Worm (Caenorhabditis elegans): ENCODE data around the gene ZK637.12.

The ZK637.12 gene

ce11 chrIII:8955536-8955935, 31.5 kb downstream of the ZK637.12 start:
- TF ChIP-seq sptf-1 (tag; optimal IDR thresholded peaks at IDR 0.05) (no peak), snpc-4 (tag; optimal IDR thresholded peaks at IDR 0.05) (no peak), hlh-1 (tag; optimal IDR thresholded peaks at IDR 0.05) (no peak), pha-4 (tag; optimal IDR thresholded peaks at IDR 0.05) (no peak), ztf-11 (tag; optimal IDR thresholded peaks at IDR 0.05) (no peak)

ce11 chrIII:8956146-8956646, 32.2 kb downstream of the ZK637.12 start, which contains the start of the genes ZK643.5 and ZK643.2:
ZK643.5 (minus strand) TSS chrIII:8956196.
ZK643.2 (plus strand) TSS chrIII:8956540.
- TF ChIP-seq hlh-1 (tag; optimal IDR thresholded peaks at IDR 0.05) (no peak), lsy-2 (tag; optimal IDR thresholded peaks at IDR 0.05) (peak; percentile 94), pha-4 (tag; optimal IDR thresholded peaks at IDR 0.05) (peak; percentile 15), ces-1 (GFP tag; optimal IDR thresholded peaks at IDR 0.05) (peak; percentile 64), lin-13 (tag; optimal IDR thresholded peaks at IDR 0.05) (peak; percentile 23), ceh-39 (tag; optimal IDR thresholded peaks at IDR 0.05) (peak; percentile 97), cnd-1 (tag; optimal IDR thresholded peaks at IDR 0.05) (no peak), mep-1 (tag; optimal IDR thresholded peaks at IDR 0.05) (peak; percentile 69)

- TF ChIP-seq M03D4.4 (tag; optimal IDR thresholded peaks at IDR 0.05) = no peak
- TF ChIP-seq mep-1 (tag; optimal IDR thresholded peaks at IDR 0.05) = no peak
- TF ChIP-seq lin-32 (GFP tag; optimal IDR thresholded peaks at IDR 0.05) = no peak
- no peak for TF ChIP-seq unc-39 (tag; optimal IDR thresholded peaks at IDR 0.05)
- peak; percentile 29 for TF ChIP-seq zip-8 (tag; optimal IDR thresholded peaks at IDR 0.05)
- no peak for TF ChIP-seq blmp-1 (tag; optimal IDR thresholded peaks at IDR 0.05)
These were observed 36.6 kb downstream of the ZK637.12 start, which contains the start of gene ZK643.6 for ce11 chrIII:8960664-8961063. ZK643.6 (minus strand) TSS chrIII:8960764.

ce11 chrIII:8961993-8962392, 38.0 kb downstream of the ZK637.12 start, which contains the start of gene grl-25:
grl-25 (plus strand) TSS chrIII:8962293.
- TF ChIP-seq snpc-4 (tag; optimal IDR thresholded peaks at IDR 0.05) = no peak
- no peak for TF ChIP-seq mab-5 (tag; optimal IDR thresholded peaks at IDR 0.05)
- TF ChIP-seq lin-13 (tag; optimal IDR thresholded peaks at IDR 0.05) = no peak
- no peak for TF ChIP-seq bed-3 (GFP tag; optimal IDR thresholded peaks at IDR 0.05)
- TF ChIP-seq elt-1 (tag; optimal IDR thresholded peaks at IDR 0.05; ENCODE audit: borderline replicate concordance, insufficient read depth) = no peak
- no peak for TF ChIP-seq unc-120 (tag; optimal IDR thresholded peaks at IDR 0.05; ENCODE audit: poor library complexity, severe bottlenecking)
- no peak for TF ChIP-seq hlh-1 (tag; optimal IDR thresholded peaks at IDR 0.05)
- no peak for TF ChIP-seq ceh-39 (tag; optimal IDR thresholded peaks at IDR 0.05)
- TF ChIP-seq drap-1 (GFP tag; optimal IDR thresholded peaks at IDR 0.05) = no peak
- no peak for TF ChIP-seq nhr-28 (tag; optimal IDR thresholded peaks at IDR 0.05)
- no peak for TF ChIP-seq nhr-2 (tag; optimal IDR thresholded peaks at IDR 0.05)
- no peak for TF ChIP-seq unc-62 (GFP tag; optimal IDR thresholded peaks at IDR 0.05)
- no peak for TF ChIP-seq unc-39 (tag; optimal IDR thresholded peaks at IDR 0.05)
- no peak for TF ChIP-seq sem-2 (GFP tag; optimal IDR thresholded peaks at IDR 0.05)
- no peak for TF ChIP-seq ceh-83 (GFP tag; optimal IDR thresholded peaks at IDR 0.05)
- no peak for TF ChIP-seq nhr-76 (tag; optimal IDR thresholded peaks at IDR 0.05)
- TF ChIP-seq lsy-2 (tag; optimal IDR thresholded peaks at IDR 0.05) = no peak

ce11 chrIII:8962475-8962874, 38.4 kb downstream of the ZK637.12 start:
- TF ChIP-seq sptf-1 (tag; optimal IDR thresholded peaks at IDR 0.05) (peak; percentile 21), unc-39 (tag; optimal IDR thresholded peaks at IDR 0.05) (no peak), pha-4 (tag; optimal IDR thresholded peaks at IDR 0.05) (no peak), cnd-1 (tag; optimal IDR thresholded peaks at IDR 0.05) (peak; percentile 40), elt-3 (tag; optimal IDR thresholded peaks at IDR 0.05) (no peak)

ce11 chrIII:8964684-8965283, 40.7 kb downstream of the ZK637.12 start:
- TF ChIP-seq unc-120 (tag; optimal IDR thresholded peaks at IDR 0.05; ENCODE audit: poor library complexity, severe bottlenecking) (no peak), nhr-237 (tag; optimal IDR thresholded peaks at IDR 0.05) (no peak), zip-8 (tag; optimal IDR thresholded peaks at IDR 0.05) (no peak), mab-5 (tag; optimal IDR thresholded peaks at IDR 0.05) (no peak), M03D4.4 (tag; optimal IDR thresholded peaks at IDR 0.05) (no peak), sem-2 (GFP tag; optimal IDR thresholded peaks at IDR 0.05) (no peak), ceh-43 (GFP tag; optimal IDR thresholded peaks at IDR 0.05) (no peak), elt-3 (tag; optimal IDR thresholded peaks at IDR 0.05) (no peak), drap-1 (GFP tag; optimal IDR thresholded peaks at IDR 0.05) (no peak), ceh-39 (tag; optimal IDR thresholded peaks at IDR 0.05) (no peak), ceh-83 (GFP tag; optimal IDR thresholded peaks at IDR 0.05) (no peak), bed-3 (GFP tag; optimal IDR thresholded peaks at IDR 0.05) (no peak), ces-1 (GFP tag; optimal IDR thresholded peaks at IDR 0.05) (no peak), nhr-28 (tag; optimal IDR thresholded peaks at IDR 0.05) (no peak), lin-13 (tag; optimal IDR thresholded peaks at IDR 0.05) (no peak), lin-32 (GFP tag; optimal IDR thresholded peaks at IDR 0.05) (no peak)

All from whole organism, mixed stage, embryonic.